Worm (Caenorhabditis elegans): Measurements from ENCODE around the gene Y37E11AL.2.
A peak's percentile ranks its signal among the peaks of the same experiment; 100 is the strongest.

Gene Y37E11AL.2

ce11 chrIV:3722690-3723089 lies 24.4 kb downstream of the Y37E11AL.2 start, which contains the start of gene Y37E11AM.4:
Y37E11AM.4 (minus strand) TSS chrIV:3722790.
- TF ChIP-seq nhr-28 (tag; optimal IDR thresholded peaks at IDR 0.05) (no peak), hlh-1 (tag; optimal IDR thresholded peaks at IDR 0.05) (no peak), ceh-83 (GFP tag; optimal IDR thresholded peaks at IDR 0.05) (no peak), nhr-12 (tag; optimal IDR thresholded peaks at IDR 0.05) (no peak), mls-2 (tag; optimal IDR thresholded peaks at IDR 0.05) (no peak), sptf-1 (tag; optimal IDR thresholded peaks at IDR 0.05) (no peak), zip-8 (tag; optimal IDR thresholded peaks at IDR 0.05) (no peak), unc-62 (GFP tag; optimal IDR thresholded peaks at IDR 0.05) (no peak), bed-3 (GFP tag; optimal IDR thresholded peaks at IDR 0.05) (no peak), mab-5 (tag; optimal IDR thresholded peaks at IDR 0.05) (no peak), lsy-2 (tag; optimal IDR thresholded peaks at IDR 0.05) (no peak), sem-2 (GFP tag; optimal IDR thresholded peaks at IDR 0.05) (no peak), tbx-8 (GFP tag; optimal IDR thresholded peaks at IDR 0.05) (no peak)

- TF ChIP-seq lin-13 (tag; optimal IDR thresholded peaks at IDR 0.05) (no peak), elt-3 (tag; optimal IDR thresholded peaks at IDR 0.05) (no peak), ceh-83 (GFP tag; optimal IDR thresholded peaks at IDR 0.05) (no peak), nhr-28 (tag; optimal IDR thresholded peaks at IDR 0.05) (no peak), ztf-11 (tag; optimal IDR thresholded peaks at IDR 0.05) (no peak), mls-2 (tag; optimal IDR thresholded peaks at IDR 0.05) (no peak), nhr-2 (tag; optimal IDR thresholded peaks at IDR 0.05) (no peak), nhr-76 (tag; optimal IDR thresholded peaks at IDR 0.05) (no peak), M03D4.4 (tag; optimal IDR thresholded peaks at IDR 0.05) (no peak), ces-1 (GFP tag; optimal IDR thresholded peaks at IDR 0.05) (no peak), lin-32 (GFP tag; optimal IDR thresholded peaks at IDR 0.05) (no peak), unc-120 (tag; optimal IDR thresholded peaks at IDR 0.05; ENCODE audit: poor library complexity, severe bottlenecking) (no peak), ceh-43 (GFP tag; optimal IDR thresholded peaks at IDR 0.05) (no peak), snpc-4 (tag; optimal IDR thresholded peaks at IDR 0.05) (no peak), bed-3 (GFP tag; optimal IDR thresholded peaks at IDR 0.05) (no peak), tbx-8 (GFP tag; optimal IDR thresholded peaks at IDR 0.05) (no peak), unc-39 (tag; optimal IDR thresholded peaks at IDR 0.05) (no peak), nhr-12 (tag; optimal IDR thresholded peaks at IDR 0.05) (no peak), sem-2 (GFP tag; optimal IDR thresholded peaks at IDR 0.05) (no peak), elt-1 (tag; optimal IDR thresholded peaks at IDR 0.05; ENCODE audit: borderline replicate concordance, insufficient read depth) (no peak)
Measured at ce11 chrIV:3725361-3725760, 27.1 kb downstream of the Y37E11AL.2 start, which contains the start of gene Y37E11AM.2. Y37E11AM.2 (minus strand) TSS chrIV:3725461.

ce11 chrIV:3725845-3726244 lies 27.5 kb downstream of the Y37E11AL.2 start, which contains the start of gene smgl-2:
smgl-2 (plus strand) TSS chrIV:3726164.
- TF ChIP-seq nhr-237 (tag; optimal IDR thresholded peaks at IDR 0.05), result peak; percentile 44
- TF ChIP-seq nhr-12 (tag; optimal IDR thresholded peaks at IDR 0.05), result no peak
- TF ChIP-seq unc-120 (tag; optimal IDR thresholded peaks at IDR 0.05; ENCODE audit: poor library complexity, severe bottlenecking), result no peak
- no peak for TF ChIP-seq flh-1 (GFP tag; optimal IDR thresholded peaks at IDR 0.05)
- no peak for TF ChIP-seq drap-1 (GFP tag; optimal IDR thresholded peaks at IDR 0.05)
- TF ChIP-seq blmp-1 (tag; optimal IDR thresholded peaks at IDR 0.05), result no peak
- TF ChIP-seq unc-39 (tag; optimal IDR thresholded peaks at IDR 0.05), result no peak
- TF ChIP-seq nhr-2 (tag; optimal IDR thresholded peaks at IDR 0.05), result peak; percentile 11
- peak; percentile 81 for TF ChIP-seq mep-1 (tag; optimal IDR thresholded peaks at IDR 0.05)
- no peak for TF ChIP-seq nhr-76 (tag; optimal IDR thresholded peaks at IDR 0.05)
- peak; percentile 23 for TF ChIP-seq pha-4 (tag; optimal IDR thresholded peaks at IDR 0.05)
- TF ChIP-seq elt-1 (tag; optimal IDR thresholded peaks at IDR 0.05; ENCODE audit: borderline replicate concordance, insufficient read depth), result no peak
- TF ChIP-seq lsy-2 (tag; optimal IDR thresholded peaks at IDR 0.05), result peak; percentile 71
- no peak for TF ChIP-seq ceh-43 (GFP tag; optimal IDR thresholded peaks at IDR 0.05)
- TF ChIP-seq ces-1 (GFP tag; optimal IDR thresholded peaks at IDR 0.05), result peak; percentile 62
- TF ChIP-seq lin-13 (tag; optimal IDR thresholded peaks at IDR 0.05), result peak; percentile 28

- TF ChIP-seq ceh-39 (tag; optimal IDR thresholded peaks at IDR 0.05), result no peak
- no peak for TF ChIP-seq hlh-1 (tag; optimal IDR thresholded peaks at IDR 0.05)
- no peak for TF ChIP-seq nhr-28 (tag; optimal IDR thresholded peaks at IDR 0.05)
- TF ChIP-seq ham-2 (GFP tag; optimal IDR thresholded peaks at IDR 0.05), result no peak
- no peak for TF ChIP-seq elt-1 (tag; optimal IDR thresholded peaks at IDR 0.05; ENCODE audit: borderline replicate concordance, insufficient read depth)
- TF ChIP-seq elt-3 (tag; optimal IDR thresholded peaks at IDR 0.05), result no peak
- TF ChIP-seq nhr-237 (tag; optimal IDR thresholded peaks at IDR 0.05), result no peak
- no peak for TF ChIP-seq sem-2 (GFP tag; optimal IDR thresholded peaks at IDR 0.05)
- no peak for TF ChIP-seq pha-4 (tag; optimal IDR thresholded peaks at IDR 0.05)
- no peak for TF ChIP-seq ztf-11 (tag; optimal IDR thresholded peaks at IDR 0.05)
- no peak for TF ChIP-seq nhr-12 (tag; optimal IDR thresholded peaks at IDR 0.05)
- no peak for TF ChIP-seq mep-1 (tag; optimal IDR thresholded peaks at IDR 0.05)
Measured at ce11 chrIV:3731430-3731829, 33.1 kb downstream of the Y37E11AL.2 start.
